Fruit fly (Drosophila melanogaster) whole organism, pupa: ENCODE results near the gene mthl5.

ENCODE experiments used
- CG12605 ChIP-seq: fragments of 200-800 bp; sonication (Bioruptor generic); IDR thresholded peaks from 2 replicates; pipeline ENCODE4 v1.3.6; 2022; ENCODE audit warnings: missing biosample characterization, missing genetic modification characterization
- CG13204 ChIP-seq: fragments of 200-800 bp; sonication (Bioruptor generic); optimal IDR thresholded peaks from 2 replicates; lab custom pipeline; 2018; ENCODE audit warnings: missing biosample characterization, mild to moderate bottlenecking, missing genetic modification characterization, moderate library complexity
- CG14655 ChIP-seq: fragments of 200-800 bp; sonication (Bioruptor generic); optimal IDR thresholded peaks from 3 replicates; lab custom pipeline; 2017; ENCODE audit warnings: mild to moderate bottlenecking, missing biosample characterization, missing genetic modification reagents, missing genetic modification characterization
- CG32121 ChIP-seq: fragments of 200-800 bp; sonication (Bioruptor generic); IDR thresholded peaks from 2 replicates; pipeline ENCODE4 v1.3.6; 2022; ENCODE audit warnings: missing biosample characterization, missing genetic modification characterization
- Ets98B ChIP-seq: fragments of 200-800 bp; sonication (Bioruptor generic); IDR thresholded peaks from 2 replicates; pipeline ENCODE4 v1.3.6; 2022; ENCODE audit warnings: missing biosample characterization, missing genetic modification characterization
- fd96Ca ChIP-seq: fragments of 200-800 bp; sonication (Bioruptor generic); IDR thresholded peaks from 3 replicates; pipeline ENCODE4 v1.3.6; 2022; ENCODE audit warnings: missing biosample characterization, missing genetic modification characterization
- gl ChIP-seq: fragments of 200-800 bp; sonication (Bioruptor generic); optimal IDR thresholded peaks from 2 replicates; lab custom pipeline; 2018; ENCODE audit warnings: missing biosample characterization, mild to moderate bottlenecking, missing genetic modification characterization

dm6 chr3R:11930962-11931361 is 44.0 kb upstream of the mthl5 start, which contains the start of gene CG14731:
- TF ChIP-seq CG14655 (GFP tag; lab: Kevin White, UChicago): no peak
- TF ChIP-seq fd96Ca (GFP tag; lab: Robert Waterston, UW): no peak
- TF ChIP-seq Ets98B (GFP tag; lab: Robert Waterston, UW): no peak
- no peak for TF ChIP-seq CG32121 (GFP tag; lab: Robert Waterston, UW)
- no peak for TF ChIP-seq CG13204 (GFP tag; lab: Kevin White, UChicago)
- TF ChIP-seq CG12605: no peak
- no peak for TF ChIP-seq gl (tag; lab: Kevin White, UChicago)
